Fruit fly (Drosophila melanogaster) whole organism, embryonic: Measurements from ENCODE around the gene RhoGAP18B.

ENCODE experiments used
- Asciz ChIP-seq: fragments of 200-800 bp; sonication (Bioruptor generic); optimal IDR thresholded peaks from 2 replicates; lab custom pipeline; 2017; ENCODE audit warnings: missing biosample characterization, mild to moderate bottlenecking, missing genetic modification characterization, missing genetic modification reagents
- CG10267 ChIP-seq: fragments of 200-800 bp; sonication (Bioruptor generic); optimal IDR thresholded peaks from 2 replicates; lab custom pipeline; 2018; ENCODE audit warnings: missing biosample characterization, mild to moderate bottlenecking, missing genetic modification characterization, moderate library complexity
- CG10543 ChIP-seq: fragments of 200-800 bp; sonication (Bioruptor generic); optimal IDR thresholded peaks from 3 replicates; lab custom pipeline; 2017; ENCODE audit warnings: missing biosample characterization, mild to moderate bottlenecking, missing genetic modification characterization, moderate library complexity
- CG11456 ChIP-seq: fragments of 200-800 bp; sonication (Bioruptor generic); IDR thresholded peaks from 3 replicates; pipeline ENCODE4 v1.3.6; 2022; ENCODE audit warnings: missing biosample characterization, missing genetic modification characterization
- CG11696 ChIP-seq: fragments of 200-800 bp; sonication (Bioruptor generic); IDR thresholded peaks from 2 replicates; pipeline ENCODE4 v1.3.6; 2022; ENCODE audit warnings: missing biosample characterization, missing genetic modification characterization
- CG11723 ChIP-seq: fragments of 200-800 bp; sonication (Bioruptor generic); optimal IDR thresholded peaks from 2 replicates; lab custom pipeline; 2017; ENCODE audit warnings: missing biosample characterization, mild to moderate bottlenecking, missing genetic modification characterization
- CG12744 ChIP-seq: fragments of 200-800 bp; sonication (Bioruptor generic); optimal IDR thresholded peaks from 2 replicates; lab custom pipeline; 2016; ENCODE audit warnings: missing biosample characterization, missing genetic modification characterization
- CG13424 ChIP-seq: fragments of 200-800 bp; sonication (Bioruptor generic); optimal IDR thresholded peaks from 2 replicates; lab custom pipeline; 2019; ENCODE audit warnings: missing biosample characterization, mild to moderate bottlenecking, missing genetic modification characterization, moderate library complexity
- CG13624 ChIP-seq: fragments of 200-800 bp; sonication (Bioruptor generic); optimal IDR thresholded peaks from 2 replicates; lab custom pipeline; 2016; ENCODE audit warnings: missing biosample characterization, missing genetic modification characterization
- CG14050 ChIP-seq: fragments of 200-800 bp; sonication (Bioruptor generic); IDR thresholded peaks from 3 replicates; pipeline ENCODE4 v1.3.6; 2022; ENCODE audit warnings: missing biosample characterization, missing genetic modification characterization
- CG14441 ChIP-seq: fragments of 200-800 bp; sonication (Bioruptor generic); IDR thresholded peaks from 2 replicates; pipeline ENCODE4 v1.3.6; 2022; ENCODE audit warnings: missing biosample characterization, missing genetic modification characterization
- CG15269 ChIP-seq: fragments of 200-800 bp; sonication (Bioruptor generic); optimal IDR thresholded peaks from 2 replicates; lab custom pipeline; 2018; ENCODE audit warnings: missing biosample characterization, mild to moderate bottlenecking, missing genetic modification characterization, moderate library complexity
- CG1647 ChIP-seq: fragments of 200-800 bp; sonication (Bioruptor generic); optimal IDR thresholded peaks from 3 replicates; lab custom pipeline; 2016; ENCODE audit warnings: missing biosample characterization, missing genetic modification characterization
- CG2199 ChIP-seq: fragments of 200-800 bp; sonication (Bioruptor generic); IDR thresholded peaks from 3 replicates; pipeline ENCODE4 v1.3.6; 2022; ENCODE audit warnings: missing biosample characterization, missing genetic modification characterization
- CG2889 ChIP-seq: fragments of 200-800 bp; sonication (Bioruptor generic); IDR thresholded peaks from 3 replicates; pipeline ENCODE4 v1.3.6; 2022; ENCODE audit warnings: missing biosample characterization, missing genetic modification characterization
- CG30403 ChIP-seq: fragments of 200-800 bp; sonication (Bioruptor generic); optimal IDR thresholded peaks from 3 replicates; lab custom pipeline; 2016; ENCODE audit warnings: missing biosample characterization, missing genetic modification characterization
- CG31388 ChIP-seq: fragments of 200-800 bp; sonication (Bioruptor generic); optimal IDR thresholded peaks from 2 replicates; lab custom pipeline; 2016; ENCODE audit warnings: missing biosample characterization, missing genetic modification characterization
- CG31441 ChIP-seq: fragments of 200-800 bp; sonication (Bioruptor generic); IDR thresholded peaks from 2 replicates; pipeline ENCODE4 v1.3.6; 2022; ENCODE audit warnings: missing biosample characterization, missing genetic modification characterization
- CG3726 ChIP-seq: fragments of 200-800 bp; sonication (Bioruptor generic); IDR thresholded peaks from 3 replicates; pipeline ENCODE4, ENCODE4 v1.3.6; 2022; ENCODE audit warnings: missing biosample characterization, missing genetic modification characterization
- CG4707 ChIP-seq: fragments of 200-800 bp; sonication (Bioruptor generic); optimal IDR thresholded peaks from 2 replicates; lab custom pipeline; 2018; ENCODE audit warnings: missing biosample characterization, mild to moderate bottlenecking, missing genetic modification characterization, moderate library complexity
- CG8388 ChIP-seq: fragments of 200-800 bp; sonication (Bioruptor generic); optimal IDR thresholded peaks from 2 replicates; lab custom pipeline; 2019; ENCODE audit warnings: missing biosample characterization, mild to moderate bottlenecking, missing genetic modification characterization, moderate library complexity
- CG8924 ChIP-seq: fragments of 200-800 bp; optimal IDR thresholded peaks from 3 replicates; lab custom pipeline; 2019; ENCODE audit warnings: missing biosample characterization, mild to moderate bottlenecking, missing genetic modification characterization, moderate library complexity
- Chrac-16 ChIP-seq: fragments of 200-800 bp; sonication (Bioruptor generic); optimal IDR thresholded peaks from 3 replicates; lab custom pipeline; 2016; ENCODE audit warnings: missing biosample characterization, missing genetic modification characterization
- Dip3 ChIP-seq: fragments of 200-800 bp; sonication (Bioruptor generic); optimal IDR thresholded peaks from 3 replicates; lab custom pipeline; 2016; ENCODE audit warnings: missing biosample characterization, missing genetic modification characterization
- Gug ChIP-seq: fragments of 200-800 bp; sonication (Bioruptor generic); IDR thresholded peaks from 4 replicates; pipeline ENCODE4 v1.3.6; 2022; ENCODE audit warnings: missing biosample characterization, missing genetic modification characterization
- HLH4C ChIP-seq: fragments of 200-800 bp; sonication (Bioruptor generic); IDR thresholded peaks from 3 replicates; pipeline ENCODE4 v1.3.6; 2022; ENCODE audit warnings: missing biosample characterization, missing genetic modification characterization; ENCODE audit not compliant: partially characterized antibody
- Hr51 ChIP-seq, 2 experiments: fragments of 200-800 bp; sonication (Bioruptor generic); optimal IDR thresholded peaks; 2 replicates in 1 of 2; 3 replicates in 1 of 2; lab custom pipeline; 2016 to 2018; ENCODE audit warnings: missing biosample characterization in 2 of 2, missing genetic modification characterization in 2 of 2, mild to moderate bottlenecking in 1 of 2, moderate library complexity in 1 of 2
- Hsf ChIP-seq: fragments of 200-800 bp; sonication (Bioruptor generic); optimal IDR thresholded peaks from 3 replicates; lab custom pipeline; 2016; ENCODE audit warnings: missing biosample characterization, missing genetic modification characterization
- Med ChIP-seq: fragments of 200-800 bp; sonication (Bioruptor generic); peaks from one replicate; lab custom pipeline; 2016; ENCODE audit warnings: missing biosample characterization, missing genetic modification characterization, mild to moderate bottlenecking, inconsistent platforms, moderate library complexity
- Ptx1 ChIP-seq: fragments of 200-800 bp; sonication (Bioruptor generic); IDR thresholded peaks from 2 replicates; pipeline ENCODE4 v1.3.6; 2022; ENCODE audit warnings: missing biosample characterization, missing genetic modification characterization
- Ssrp ChIP-seq: fragments of 200-800 bp; sonication (Bioruptor generic); optimal IDR thresholded peaks from 2 replicates; lab custom pipeline; 2018; ENCODE audit warnings: missing biosample characterization, mild to moderate bottlenecking, missing genetic modification characterization, moderate library complexity
- TFAM ChIP-seq: fragments of 200-800 bp; sonication (Bioruptor generic); optimal IDR thresholded peaks from 2 replicates; lab custom pipeline; 2017; ENCODE audit warnings: missing biosample characterization, missing genetic modification characterization, inconsistent platforms
- Usf ChIP-seq: fragments of 200-800 bp; sonication (Bioruptor generic); optimal IDR thresholded peaks from 2 replicates; lab custom pipeline; 2017; ENCODE audit warnings: missing genotype, missing biosample characterization, missing genetic modification characterization
- ase ChIP-seq: fragments of 200-800 bp; sonication (Bioruptor generic); IDR thresholded peaks from 3 replicates; pipeline ENCODE4 v1.3.6; 2022; ENCODE audit warnings: missing biosample characterization, missing genetic modification characterization
- bigmax ChIP-seq: fragments of 200-800 bp; sonication (Bioruptor generic); optimal IDR thresholded peaks from 2 replicates; lab custom pipeline; 2018; ENCODE audit warnings: missing biosample characterization, mild to moderate bottlenecking, missing genetic modification characterization
- chn ChIP-seq: fragments of 200-800 bp; sonication (Bioruptor generic); optimal IDR thresholded peaks from 2 replicates; lab custom pipeline; 2016; ENCODE audit warnings: missing biosample characterization, missing genetic modification characterization
- fru ChIP-seq: fragments of >200 bp; optimal IDR thresholded peaks from 2 replicates; lab custom pipeline; 2017
- gem ChIP-seq: fragments of 200-800 bp; sonication (Bioruptor generic); optimal IDR thresholded peaks from 2 replicates; lab custom pipeline; 2019; ENCODE audit warnings: missing biosample characterization, mild to moderate bottlenecking, missing genetic modification characterization, moderate library complexity
- ind ChIP-seq: fragments of 200-800 bp; sonication (Bioruptor generic); optimal IDR thresholded peaks from 3 replicates; lab custom pipeline; 2016; ENCODE audit warnings: missing biosample characterization, missing genetic modification characterization
- jing ChIP-seq: fragments of 200-800 bp; sonication (Bioruptor generic); optimal IDR thresholded peaks from 2 replicates; lab custom pipeline; 2018; ENCODE audit warnings: missing biosample characterization, mild to moderate bottlenecking, missing genetic modification characterization
- ken ChIP-seq: fragments of 200-800 bp; sonication (Bioruptor generic); IDR thresholded peaks from 3 replicates; pipeline ENCODE4 v1.3.6; 2022; ENCODE audit warnings: missing biosample characterization, missing genetic modification characterization
- kni ChIP-seq: fragments of 200-800 bp; sonication (Bioruptor generic); optimal IDR thresholded peaks from 3 replicates; lab custom pipeline; 2017; ENCODE audit warnings: mild to moderate bottlenecking, missing biosample characterization, missing genetic modification reagents, missing genetic modification characterization
- mirr ChIP-seq: fragments of 200-800 bp; sonication (Bioruptor generic); optimal IDR thresholded peaks from 3 replicates; lab custom pipeline; 2018; ENCODE audit warnings: missing biosample characterization, mild to moderate bottlenecking, missing genetic modification characterization
- odd ChIP-seq: fragments of 200-800 bp; sonication (Bioruptor generic); optimal IDR thresholded peaks from 2 replicates; lab custom pipeline; 2017; ENCODE audit warnings: missing biosample characterization, mild to moderate bottlenecking, missing genetic modification characterization
- row ChIP-seq: fragments of 200-800 bp; sonication (Bioruptor generic); IDR thresholded peaks from 3 replicates; pipeline ENCODE4 v1.3.6; 2022; ENCODE audit warnings: missing biosample characterization, missing genetic modification characterization
- sens-2 ChIP-seq: fragments of 200-800 bp; sonication (Bioruptor generic); IDR thresholded peaks from 2 replicates; pipeline ENCODE4 v1.3.6; 2022; ENCODE audit warnings: missing biosample characterization, missing genetic modification characterization
- slbo ChIP-seq: fragments of 200-800 bp; sonication (Bioruptor generic); IDR thresholded peaks from 2 replicates; pipeline ENCODE4 v1.3.6; 2022; ENCODE audit warnings: missing biosample characterization, missing genetic modification characterization
- sob ChIP-seq: fragments of 200-800 bp; sonication (Bioruptor generic); IDR thresholded peaks from 2 replicates; pipeline ENCODE4 v1.3.6; 2022; ENCODE audit warnings: missing biosample characterization, missing genetic modification characterization
- tio ChIP-seq: fragments of 200-800 bp; sonication (Bioruptor generic); optimal IDR thresholded peaks from 2 replicates; lab custom pipeline; 2017; ENCODE audit warnings: missing biosample characterization, missing genetic modification characterization, inconsistent platforms
- trem ChIP-seq: fragments of 200-800 bp; optimal IDR thresholded peaks from 3 replicates; lab custom pipeline; 2019; ENCODE audit warnings: missing biosample characterization, mild to moderate bottlenecking, missing genetic modification characterization, moderate library complexity

Gene RhoGAP18B

DNA sequence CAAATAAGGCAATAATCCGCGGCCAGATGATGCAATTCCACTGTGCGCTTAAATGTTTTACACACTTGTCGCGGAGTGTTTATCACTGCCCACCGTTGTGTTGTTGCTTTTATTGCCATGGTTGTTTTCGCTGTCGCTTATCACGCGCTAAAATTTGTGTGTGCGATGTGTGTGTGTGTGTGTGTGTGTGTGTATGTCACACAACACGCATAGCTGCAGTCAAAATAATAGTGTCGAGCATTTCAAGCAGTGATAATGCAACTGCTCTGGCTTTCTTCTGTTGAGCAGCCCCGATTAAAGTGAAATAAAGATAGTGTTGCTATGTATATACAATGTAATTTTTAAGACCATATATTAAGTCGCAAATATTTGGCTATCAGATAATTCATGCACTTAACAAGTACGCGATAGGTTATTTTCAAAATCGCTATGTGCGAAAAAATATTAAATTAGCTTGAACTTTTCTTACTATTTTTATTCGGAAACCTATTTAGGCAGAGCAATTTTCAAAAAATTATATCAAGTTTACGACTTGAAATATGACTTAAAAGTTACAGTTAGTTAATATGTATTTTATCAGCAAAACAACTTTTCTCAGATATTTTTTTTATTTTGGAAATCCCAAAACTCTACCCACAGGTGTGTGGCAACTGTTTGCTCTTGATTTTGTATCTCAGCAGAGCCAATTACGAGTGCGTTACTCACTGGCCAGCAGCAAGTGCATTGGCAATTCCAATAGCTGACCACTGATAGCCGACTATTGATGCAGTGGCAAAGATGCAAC is 538 bp downstream of the RhoGAP18B start (continued):
- no peak for TF ChIP-seq bigmax
- TF ChIP-seq Med (GFP tag; lab: Kevin White, UChicago): peak; percentile 41
- peak; percentile 21 for TF ChIP-seq tio (GFP tag; lab: Kevin White, UChicago)
- no peak; the same call in 2 of the 3 replicates for TF ChIP-seq ase (GFP tag; lab: Robert Waterston, UW)
- TF ChIP-seq Usf: peak; percentile 8
- peak; percentile 50 for TF ChIP-seq CG30403 (GFP tag; lab: Kevin White, UChicago)
- TF ChIP-seq kni (GFP tag; lab: Kevin White, UChicago): no peak
- no peak for TF ChIP-seq CG2889 (GFP tag; lab: Robert Waterston, UW)
- TF ChIP-seq sob (GFP tag; lab: Robert Waterston, UW): peak; percentile 40; the same call in 1 of the 2 replicates
- no peak for TF ChIP-seq CG1647
- TF ChIP-seq gem (tag; lab: Kevin White, UChicago): peak; percentile 54
- no peak for TF ChIP-seq CG31388 (GFP tag; lab: Kevin White, UChicago)
- TF ChIP-seq CG13424: peak; percentile 51
- TF ChIP-seq CG31441: peak; percentile 47; the same call in 1 of the 2 replicates
- TF ChIP-seq CG11723 (GFP tag; lab: Kevin White, UChicago): peak; percentile 2
- TF ChIP-seq ken: no peak
- TF ChIP-seq CG11456 (GFP tag; lab: Robert Waterston, UW): 0 out of 3 replicates have a peak, but pooled peaks have one; percentile 29
- TF ChIP-seq CG3726: no peak
- peak; percentile 35 for TF ChIP-seq ind
- peak; percentile 68 for TF ChIP-seq CG15269
- peak; percentile 55 for TF ChIP-seq mirr (GFP tag; lab: Kevin White, UChicago)
- peak; percentile 43 for TF ChIP-seq CG10543 (GFP tag; lab: Kevin White, UChicago)
- TF ChIP-seq chn (GFP tag; lab: Kevin White, UChicago): peak; percentile 3
- peak; percentile 81 for TF ChIP-seq CG11696 (GFP tag; lab: Robert Waterston, UW)
- peak; percentile 16 for TF ChIP-seq Hsf (GFP tag; lab: Kevin White, UChicago)
- peak; percentile 22; the same call in 1 of the 4 replicates for TF ChIP-seq Gug (GFP tag; lab: Robert Waterston, UW)
- peak; percentile 55 for TF ChIP-seq odd (GFP tag; lab: Kevin White, UChicago)
- peak; percentile 13 for TF ChIP-seq CG10267 (tag; lab: Kevin White, UChicago)
- peak; percentile 49; the same call in 2 of the 3 replicates for TF ChIP-seq row (GFP tag; lab: Robert Waterston, UW)
- TF ChIP-seq fru (lab: Kevin White, UChicago): no peak
- TF ChIP-seq TFAM: no peak
- TF ChIP-seq CG14441 (GFP tag; lab: Robert Waterston, UW): 0 out of 2 replicates have a peak, but pooled peaks have one; percentile 43
- TF ChIP-seq Ssrp (tag; lab: Kevin White, UChicago): peak; percentile 10
- peak; percentile 32 for TF ChIP-seq jing (GFP tag; lab: Kevin White, UChicago)
- no peak for TF ChIP-seq CG4707
- peak; percentile 55 for TF ChIP-seq CG8924 (tag; lab: Kevin White, UChicago)
- peak; percentile 26 for TF ChIP-seq CG12744
- peak; percentile 28 for TF ChIP-seq Chrac-16
- no peak for TF ChIP-seq trem (tag; lab: Kevin White, UChicago)
- no peak for TF ChIP-seq CG14050
- peak; percentile 44; the same call in 1 of the 2 replicates for TF ChIP-seq slbo (GFP tag; lab: Robert Waterston, UW)
- TF ChIP-seq Hr51 (GFP tag; optimal IDR thresholded peaks at IDR 0.05; lab: Kevin White, UChicago): peak in 1 of 2 experiments; percentile 68
- no peak for TF ChIP-seq HLH4C
- TF ChIP-seq CG2199: no peak
- peak; percentile 6; the same call in 1 of the 2 replicates for TF ChIP-seq Ptx1 (GFP tag; lab: Robert Waterston, UW)
- no peak for TF ChIP-seq CG13624 (GFP tag; lab: Kevin White, UChicago)
- TF ChIP-seq sens-2 (GFP tag; lab: Robert Waterston, UW): no peak
- no peak for TF ChIP-seq CG8388
- TF ChIP-seq Asciz: no peak
- TF ChIP-seq Dip3: no peak
